Fruit fly (Drosophila melanogaster): ENCODE measurements around the gene Elo68beta.

Gene Elo68beta

dm6 chr3L:11119901-11120418, 18.5 kb upstream of the Elo68beta start (continued):
- TF ChIP-seq repo (GFP tag; optimal IDR thresholded peaks at IDR 0.05) (peak; percentile 14), Xrp1 (GFP tag; IDR thresholded peaks at IDR 0.05) (no peak; the same call in 1 of the 2 replicates), oc (tag; optimal IDR thresholded peaks at IDR 0.05) (peak; percentile 9), MBD-R2 (GFP tag; IDR thresholded peaks at IDR 0.05) (no peak), inv (GFP tag; IDR thresholded peaks at IDR 0.05; ENCODE audit: partially characterized antibody) (no peak), CG30431 (GFP tag; optimal IDR thresholded peaks at IDR 0.05) (no peak), CG9727 (GFP tag; optimal IDR thresholded peaks at IDR 0.05) (peak; percentile 12), dm (GFP tag; optimal IDR thresholded peaks at IDR 0.05) (no peak), mirr (GFP tag; optimal IDR thresholded peaks at IDR 0.05) (peak; percentile 91), Ada2b (GFP tag; IDR thresholded peaks at IDR 0.05) (no peak), CG5245 (GFP tag; optimal IDR thresholded peaks at IDR 0.05) (no peak), Doc3 (GFP tag; IDR thresholded peaks at IDR 0.05; ENCODE audit: partially characterized antibody) (no peak), bab2 (GFP tag; optimal IDR thresholded peaks at IDR 0.05) (no peak), CG8944 (GFP tag; optimal IDR thresholded peaks at IDR 0.05) (no peak), stwl (tag; optimal IDR thresholded peaks at IDR 0.05) (no peak), CG3726 (GFP tag; IDR thresholded peaks at IDR 0.05) (no peak), H2.0 (GFP tag; IDR thresholded peaks at IDR 0.05) (no peak), yki (optimal IDR thresholded peaks at IDR 0.05) (no peak), Poxn (GFP tag; IDR thresholded peaks at IDR 0.05) (no peak), ssp (GFP tag; IDR thresholded peaks at IDR 0.05) (no peak), fru (optimal IDR thresholded peaks at IDR 0.05) (no peak), Abd-B (GFP tag; optimal IDR thresholded peaks at IDR 0.05) (no peak), Vsx1 (GFP tag; optimal IDR thresholded peaks at IDR 0.05) (peak; percentile 57), CHES-1-like (GFP tag; optimal IDR thresholded peaks at IDR 0.05) (peak; percentile 27), chn (GFP tag; optimal IDR thresholded peaks at IDR 0.05) (no peak), Kr (GFP tag; optimal IDR thresholded peaks at IDR 0.05) (no peak), nerfin-1 (tag; optimal IDR thresholded peaks at IDR 0.05) (peak; percentile 83), sc (optimal IDR thresholded peaks at IDR 0.05) (no peak), sc (GFP tag; optimal IDR thresholded peaks at IDR 0.05) (peak; percentile 42), CG8924 (tag; optimal IDR thresholded peaks at IDR 0.05) (peak; percentile 46), CG14441 (GFP tag; IDR thresholded peaks at IDR 0.05) (no peak), kni (GFP tag; optimal IDR thresholded peaks at IDR 0.05) (peak; percentile 95), crp (GFP tag; optimal IDR thresholded peaks at IDR 0.05) (no peak), CG2199 (GFP tag; IDR thresholded peaks at IDR 0.05) (no peak), CG11504 (tag; optimal IDR thresholded peaks at IDR 0.05) (no peak), CG7556 (GFP tag; optimal IDR thresholded peaks at IDR 0.05) (no peak), CG12219 (GFP tag; optimal IDR thresholded peaks at IDR 0.05) (peak; percentile 13), chif (GFP tag; optimal IDR thresholded peaks at IDR 0.05) (no peak), sd (tag; optimal IDR thresholded peaks at IDR 0.05) (peak; percentile 80), bigmax (GFP tag; optimal IDR thresholded peaks at IDR 0.05) (no peak), onecut (GFP tag; IDR thresholded peaks at IDR 0.05) (0 out of 2 replicates have a peak, but pooled peaks have one; percentile 5), CG14710 (tag; optimal IDR thresholded peaks at IDR 0.05) (no peak), BEAF-32 (GFP tag; optimal IDR thresholded peaks at IDR 0.05) (no peak), ash1 (GFP tag; optimal IDR thresholded peaks at IDR 0.05) (peak; percentile 66), CG42726 (GFP tag; IDR thresholded peaks at IDR 0.05; ENCODE audit: partially characterized antibody) (no peak), D (optimal IDR thresholded peaks at IDR 0.05) (peak; percentile 27), D (GFP tag; optimal IDR thresholded peaks at IDR 0.05) (no peak), NFAT (GFP tag; IDR thresholded peaks at IDR 0.05) (peak; percentile 6; the same call in 1 of the 2 replicates), CG9932 (GFP tag; IDR thresholded peaks at IDR 0.05) (0 out of 2 replicates have a peak, but pooled peaks have one; percentile 6), jumu (GFP tag; optimal IDR thresholded peaks at IDR 0.05) (peak; percentile 14), Nf-YC (tag; optimal IDR thresholded peaks at IDR 0.05) (no peak), p53 (GFP tag; optimal IDR thresholded peaks at IDR 0.05) (no peak)
